Worm (Caenorhabditis elegans): ENCODE measurements around the gene ttr-2.

ce11 chrIII:9972192-9972811, 44.7 kb downstream of the ttr-2 start:
- TF ChIP-seq nhr-76 (tag; optimal IDR thresholded peaks at IDR 0.05), result no peak
- no peak for TF ChIP-seq pqm-1 (tag; optimal IDR thresholded peaks at IDR 0.05)
- no peak for TF ChIP-seq ZK546.5 (tag; optimal IDR thresholded peaks at IDR 0.05)
- no peak for TF ChIP-seq jun-1 (tag; optimal IDR thresholded peaks at IDR 0.05)

Data from whole organism, L4 larva.